Worm (Caenorhabditis elegans): Measurements from ENCODE around the gene emb-1.

- TF ChIP-seq nhr-77 (tag; optimal IDR thresholded peaks at IDR 0.05) (no peak), nhr-48 (tag; optimal IDR thresholded peaks at IDR 0.05) (no peak), fos-1 (tag; optimal IDR thresholded peaks at IDR 0.05) (no peak), aly-2 (tag; optimal IDR thresholded peaks at IDR 0.05) (no peak), mep-1 (tag; optimal IDR thresholded peaks at IDR 0.05) (no peak), ztf-11 (tag; optimal IDR thresholded peaks at IDR 0.05) (no peak), cey-2 (tag; optimal IDR thresholded peaks at IDR 0.05; ENCODE audit: borderline replicate concordance, insufficient read depth) (no peak), ama-1 (optimal IDR thresholded peaks at IDR 0.05) (no peak), ceh-82 (tag; optimal IDR thresholded peaks at IDR 0.05) (no peak), arid-1 (GFP tag; conservative IDR thresholded peaks at IDR 0.05) (no peak)
Measured at ce11 chrIII:5181641-5182040, 8.4 kb downstream of the emb-1 start.

Data from whole organism, L4 larva.